Worm (Caenorhabditis elegans): ENCODE measurements around the gene C55C3.4.

The C55C3.4 gene

DNA sequence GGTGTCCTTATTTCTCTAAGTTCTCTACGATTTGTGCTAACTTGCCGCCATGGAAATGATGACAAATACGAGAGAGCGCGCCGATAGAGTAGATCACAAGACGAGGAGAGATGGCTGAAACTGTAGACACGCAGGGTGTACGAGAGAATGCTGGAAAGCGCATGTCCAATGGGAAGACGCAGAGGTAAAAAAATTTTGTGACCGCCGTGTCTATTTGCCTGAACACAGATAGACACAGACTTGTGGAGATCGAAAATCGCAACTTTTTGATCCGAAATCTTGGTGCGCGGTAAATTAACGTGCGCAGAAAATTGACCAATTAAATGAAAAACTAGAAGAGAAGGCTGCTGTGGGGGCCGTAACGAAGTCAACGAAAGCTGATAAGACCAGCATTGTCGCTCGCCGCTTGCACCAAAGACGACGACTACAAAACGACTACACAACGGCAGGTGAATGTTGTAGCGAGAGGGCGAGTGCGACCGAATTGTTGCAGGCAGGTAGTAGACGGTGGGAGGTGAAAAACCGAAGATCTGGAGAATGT lies 20.7 kb downstream of the C55C3.4 start (continued):
- TF ChIP-seq alr-1 (tag; optimal IDR thresholded peaks at IDR 0.05): no peak
- TF ChIP-seq elt-1 (tag; optimal IDR thresholded peaks at IDR 0.05): no peak
- TF ChIP-seq elt-3 (tag; optimal IDR thresholded peaks at IDR 0.05): no peak
- TF ChIP-seq ZK546.5 (tag; optimal IDR thresholded peaks at IDR 0.05): no peak
- peak; percentile 49 for TF ChIP-seq zag-1 (tag; optimal IDR thresholded peaks at IDR 0.05)
- TF ChIP-seq ztf-4 (tag; optimal IDR thresholded peaks at IDR 0.05): peak; percentile 17

ce11 chrIV:5655966-5656389 lies 22.0 kb downstream of the C55C3.4 start:
- TF ChIP-seq skn-1 (tag; optimal IDR thresholded peaks at IDR 0.05) (peak; percentile 92), snpc-4 (tag; optimal IDR thresholded peaks at IDR 0.05) (no peak), nhr-23 (tag; optimal IDR thresholded peaks at IDR 0.05) (no peak), nhr-21 (tag; optimal IDR thresholded peaks at IDR 0.05) (peak; percentile 72), F13H6.1 (tag; optimal IDR thresholded peaks at IDR 0.05) (peak; percentile 56), lsy-2 (tag; optimal IDR thresholded peaks at IDR 0.05) (peak in 1 of 2 experiments; percentile 73), nhr-129 (tag; optimal IDR thresholded peaks at IDR 0.05) (peak; percentile 82), egl-27 (tag; optimal IDR thresholded peaks at IDR 0.05) (peak; percentile 45), crh-2 (tag; optimal IDR thresholded peaks at IDR 0.05) (peak; percentile 77), ztf-4 (tag; optimal IDR thresholded peaks at IDR 0.05) (peak; percentile 85), nhr-12 (tag; optimal IDR thresholded peaks at IDR 0.05) (no peak), unc-39 (tag; optimal IDR thresholded peaks at IDR 0.05) (no peak), nhr-237 (tag; optimal IDR thresholded peaks at IDR 0.05) (no peak), elt-1 (tag; optimal IDR thresholded peaks at IDR 0.05) (no peak), nhr-6 (tag; optimal IDR thresholded peaks at IDR 0.05) (peak; percentile 77), unc-55 (GFP tag; optimal IDR thresholded peaks at IDR 0.05) (no peak), nhr-77 (tag; optimal IDR thresholded peaks at IDR 0.05) (no peak), nhr-11 (tag; optimal IDR thresholded peaks at IDR 0.05) (no peak), aly-2 (tag; optimal IDR thresholded peaks at IDR 0.05) (no peak), ceh-16 (tag; optimal IDR thresholded peaks at IDR 0.05) (no peak), sma-3 (GFP tag; optimal IDR thresholded peaks at IDR 0.05) (peak; percentile 69), dmd-4 (tag; optimal IDR thresholded peaks at IDR 0.05) (no peak), lin-13 (GFP tag; optimal IDR thresholded peaks at IDR 0.05) (peak; percentile 62), ZK546.5 (tag; optimal IDR thresholded peaks at IDR 0.05) (no peak), R02D3.7 (tag; optimal IDR thresholded peaks at IDR 0.05) (no peak), mdl-1 (tag; optimal IDR thresholded peaks at IDR 0.05) (no peak), lin-39 (tag; optimal IDR thresholded peaks at IDR 0.05) (no peak), zag-1 (tag; optimal IDR thresholded peaks at IDR 0.05) (no peak), alr-1 (tag; optimal IDR thresholded peaks at IDR 0.05) (no peak), unc-62 (GFP tag; optimal IDR thresholded peaks at IDR 0.05) (no peak), gmeb-1 (tag; optimal IDR thresholded peaks at IDR 0.05) (peak; percentile 80), ztf-11 (tag; optimal IDR thresholded peaks at IDR 0.05) (no peak), sma-9 (GFP tag; optimal IDR thresholded peaks at IDR 0.05) (peak; percentile 91), sma-9 (tag; optimal IDR thresholded peaks at IDR 0.05) (no peak), mab-5 (tag; optimal IDR thresholded peaks at IDR 0.05) (no peak), nhr-10 (tag; optimal IDR thresholded peaks at IDR 0.05) (no peak), fos-1 (tag; optimal IDR thresholded peaks at IDR 0.05) (peak; percentile 61), blmp-1 (tag; optimal IDR thresholded peaks at IDR 0.05; ENCODE audit: insufficient read depth) (peak; percentile 53), ztf-1 (GFP tag; conservative IDR thresholded peaks at IDR 0.05) (no peak), elt-3 (tag; optimal IDR thresholded peaks at IDR 0.05) (no peak), sem-4 (tag; optimal IDR thresholded peaks at IDR 0.05) (peak; percentile 41), lin-11 (tag; optimal IDR thresholded peaks at IDR 0.05) (no peak), mbf-1 (tag; optimal IDR thresholded peaks at IDR 0.05) (no peak), Y55F3AM.14 (GFP tag; optimal IDR thresholded peaks at IDR 0.05) (no peak), peb-1 (tag; optimal IDR thresholded peaks at IDR 0.05) (no peak), nhr-25 (tag; optimal IDR thresholded peaks at IDR 0.05) (peak; percentile 91), C34F6.9 (tag; optimal IDR thresholded peaks at IDR 0.05) (peak; percentile 73), ama-1 (optimal IDR thresholded peaks at IDR 0.05) (no peak), ceh-82 (tag; optimal IDR thresholded peaks at IDR 0.05) (no peak)
